Worm (Caenorhabditis elegans) whole organism, L4 larva: Measurements from ENCODE around the gene sec-61.A.

ENCODE experiments used
- D1046.2 ChIP-seq: fragments of 200-800 bp; sonication (Bioruptor generic); IDR thresholded peaks from 2 replicates; pipeline ENCODE4 v1.3.6; 2022; ENCODE audit warnings: missing genetic modification characterization, missing compliant biosample characterization
- F10B5.3 ChIP-seq: sonication (generic microtip); optimal IDR thresholded peaks from 2 replicates; lab custom pipeline; 2016; ENCODE audit warnings: mild to moderate bottlenecking, missing genetic modification characterization, missing compliant biosample characterization
- R02D3.7 ChIP-seq: fragments of 150-350 bp; sonication (generic microtip); optimal IDR thresholded peaks from 3 replicates; lab custom pipeline; 2014; ENCODE audit warnings: missing biosample characterization, missing genetic modification characterization
- ZK546.5 ChIP-seq, 2 experiments: sonication (generic microtip); optimal IDR thresholded peaks; 2 replicates each; lab custom pipeline; 2017; ENCODE audit warnings: missing biosample characterization in 2 of 2, missing genetic modification characterization in 2 of 2
- aly-2 ChIP-seq: sonication (generic microtip); optimal IDR thresholded peaks from 2 replicates; lab custom pipeline; 2018; ENCODE audit warnings: missing biosample characterization, missing genetic modification characterization
- attf-4 ChIP-seq: sonication (generic microtip); optimal IDR thresholded peaks from 3 replicates; lab custom pipeline; 2017; ENCODE audit warnings: missing biosample characterization, missing genetic modification characterization
- ceh-32 ChIP-seq: sonication (generic microtip); optimal IDR thresholded peaks from 2 replicates; lab custom pipeline; 2016; ENCODE audit warnings: mild to moderate bottlenecking, missing genetic modification characterization, missing compliant biosample characterization; ENCODE audit not compliant: poor library complexity
- ceh-44 ChIP-seq: fragments of 200-800 bp; sonication (Bioruptor generic); IDR thresholded peaks from 2 replicates; pipeline ENCODE4 v1.3.6; 2022; ENCODE audit warnings: missing genetic modification reagents, missing genetic modification characterization, missing compliant biosample characterization
- ceh-62 ChIP-seq: sonication (generic microtip); optimal IDR thresholded peaks from 2 replicates; lab custom pipeline; 2017; ENCODE audit warnings: missing biosample characterization, missing genetic modification characterization
- ces-1 ChIP-seq: fragments of 150-350 bp; sonication (generic microtip); optimal IDR thresholded peaks from 4 replicates; lab custom pipeline; 2014; ENCODE audit warnings: missing biosample characterization, missing genetic modification reagents, missing genetic modification characterization
- daf-12 ChIP-seq: fragments of 150-350 bp; optimal IDR thresholded peaks from 2 replicates; lab custom pipeline; 2014; ENCODE audit warnings: missing biosample characterization, missing genetic modification reagents, missing genetic modification characterization
- daf-19 ChIP-seq: fragments of 200-800 bp; sonication (Bioruptor generic); conservative IDR thresholded peaks from 2 replicates; pipeline ENCODE4 v1.3.6; 2022; ENCODE audit warnings: missing genetic modification characterization, missing compliant biosample characterization
- daf-8 ChIP-seq: fragments of 200-800 bp; sonication (Bioruptor generic); IDR thresholded peaks from 2 replicates; pipeline ENCODE4 v1.3.6; 2022; ENCODE audit warnings: missing genetic modification characterization, missing compliant biosample characterization
- dmd-8 ChIP-seq: fragments of 200-800 bp; sonication (Bioruptor generic); IDR thresholded peaks from 2 replicates; pipeline ENCODE4 v1.3.6; 2022; ENCODE audit warnings: missing genetic modification characterization, missing compliant biosample characterization
- dmd-9 ChIP-seq: fragments of 200-800 bp; sonication (Bioruptor generic); IDR thresholded peaks from 2 replicates; pipeline ENCODE4 v1.3.6; 2022; ENCODE audit warnings: missing genetic modification reagents, missing genetic modification characterization, missing compliant biosample characterization
- duxl-1 ChIP-seq: sonication (generic microtip); optimal IDR thresholded peaks from 2 replicates; lab custom pipeline; 2016; ENCODE audit warnings: mild to moderate bottlenecking, missing genetic modification characterization, moderate library complexity, missing compliant biosample characterization; ENCODE audit not compliant: poor library complexity
- egl-43 ChIP-seq: fragments of 200-800 bp; sonication (Bioruptor generic); IDR thresholded peaks from 2 replicates; pipeline ENCODE4 v1.3.6; 2022; ENCODE audit warnings: missing genetic modification reagents, missing genetic modification characterization, missing compliant biosample characterization
- gei-8 ChIP-seq: fragments of 200-800 bp; sonication (Bioruptor generic); optimal IDR thresholded peaks from 2 replicates; lab custom pipeline; 2018; ENCODE audit warnings: mild to moderate bottlenecking, missing genetic modification characterization, missing compliant biosample characterization
- hlh-11 ChIP-seq: fragments of 200-800 bp; sonication (Bioruptor generic); optimal IDR thresholded peaks from 2 replicates; lab custom pipeline; 2018; ENCODE audit warnings: mild to moderate bottlenecking, missing genetic modification characterization, missing compliant biosample characterization
- hlh-30 ChIP-seq: sonication (generic microtip); optimal IDR thresholded peaks from 2 replicates; lab custom pipeline; 2017; ENCODE audit warnings: antibody characterized with exemption, mild to moderate bottlenecking, missing genetic modification characterization, missing compliant biosample characterization; ENCODE audit not compliant: insufficient read depth
- lin-1 ChIP-seq: fragments of 200-800 bp; sonication (Bioruptor generic); IDR thresholded peaks from 2 replicates; pipeline ENCODE4 v1.3.6; 2022; ENCODE audit warnings: missing genetic modification reagents, missing genetic modification characterization, missing compliant biosample characterization
- lin-13 ChIP-seq: fragments of 150-350 bp; optimal IDR thresholded peaks from 2 replicates; lab custom pipeline; 2014; ENCODE audit warnings: missing biosample characterization, missing genetic modification reagents, missing genetic modification characterization
- lir-3 ChIP-seq: sonication (generic microtip); optimal IDR thresholded peaks from 2 replicates; lab custom pipeline; 2016; ENCODE audit warnings: mild to moderate bottlenecking, missing genetic modification characterization, missing compliant biosample characterization
- nhr-10 ChIP-seq: fragments of 150-350 bp; optimal IDR thresholded peaks from 2 replicates; lab custom pipeline; 2014; ENCODE audit warnings: missing biosample characterization, missing genetic modification characterization
- nhr-102 ChIP-seq: sonication (generic microtip); optimal IDR thresholded peaks from 2 replicates; lab custom pipeline; 2016; ENCODE audit warnings: mild to moderate bottlenecking, missing genetic modification characterization, moderate library complexity, missing compliant biosample characterization
- nhr-25 ChIP-seq: sonication (generic microtip); optimal IDR thresholded peaks from 2 replicates; lab custom pipeline; 2017; ENCODE audit warnings: missing genetic modification characterization, mild to moderate bottlenecking, missing compliant biosample characterization, antibody characterized with exemption, moderate library complexity, borderline replicate concordance; ENCODE audit not compliant: insufficient read depth
- nhr-41 ChIP-seq: fragments of 200-800 bp; sonication (Bioruptor generic); IDR thresholded peaks from 2 replicates; pipeline ENCODE4 v1.3.6; 2022; ENCODE audit warnings: missing genetic modification reagents, missing genetic modification characterization, missing compliant biosample characterization
- nhr-77 ChIP-seq: fragments of 150-350 bp; optimal IDR thresholded peaks from 2 replicates; lab custom pipeline; 2014; ENCODE audit warnings: missing biosample characterization, missing genetic modification characterization
- php-3 ChIP-seq: fragments of 200-800 bp; sonication (Bioruptor generic); IDR thresholded peaks from 2 replicates; pipeline ENCODE4 v1.3.6; 2022; ENCODE audit warnings: missing genetic modification reagents, missing genetic modification characterization, missing compliant biosample characterization
- saeg-2 ChIP-seq: fragments of 200-800 bp; sonication (Bioruptor generic); IDR thresholded peaks from 2 replicates; pipeline ENCODE4 v1.3.6; 2022; ENCODE audit warnings: missing genetic modification reagents, missing genetic modification characterization, missing compliant biosample characterization
- set-16 ChIP-seq: fragments of 200-800 bp; sonication (Bioruptor generic); IDR thresholded peaks from 2 replicates; pipeline ENCODE4 v1.3.6; 2022; ENCODE audit warnings: missing genetic modification reagents, missing genetic modification characterization, missing compliant biosample characterization
- tra-1 ChIP-seq: fragments of 200-800 bp; sonication (Bioruptor generic); IDR thresholded peaks from 2 replicates; pipeline ENCODE4 v1.3.6; 2022; ENCODE audit warnings: missing genetic modification reagents, missing genetic modification characterization, missing compliant biosample characterization
- vab-7 ChIP-seq: fragments of 200-800 bp; sonication (Bioruptor generic); IDR thresholded peaks from 2 replicates; pipeline ENCODE4 v1.3.6; 2022; ENCODE audit warnings: missing genetic modification reagents, missing genetic modification characterization, missing compliant biosample characterization
- zag-1 ChIP-seq: fragments of 150-350 bp; optimal IDR thresholded peaks from 2 replicates; lab custom pipeline; 2014; ENCODE audit warnings: missing biosample characterization, missing genetic modification characterization
- zip-11 ChIP-seq: fragments of 200-800 bp; sonication (Bioruptor generic); IDR thresholded peaks from 2 replicates; pipeline ENCODE4 v1.3.6; 2022; ENCODE audit warnings: missing genetic modification characterization, missing compliant biosample characterization
- zip-2 ChIP-seq: fragments of 150-350 bp; optimal IDR thresholded peaks from 2 replicates; lab custom pipeline; 2014; ENCODE audit warnings: missing biosample characterization, missing genetic modification characterization
- ztf-7 ChIP-seq: fragments of 150-350 bp; optimal IDR thresholded peaks from 2 replicates; lab custom pipeline; 2014; ENCODE audit warnings: missing biosample characterization, missing genetic modification characterization

sec-61.A gene

DNA sequence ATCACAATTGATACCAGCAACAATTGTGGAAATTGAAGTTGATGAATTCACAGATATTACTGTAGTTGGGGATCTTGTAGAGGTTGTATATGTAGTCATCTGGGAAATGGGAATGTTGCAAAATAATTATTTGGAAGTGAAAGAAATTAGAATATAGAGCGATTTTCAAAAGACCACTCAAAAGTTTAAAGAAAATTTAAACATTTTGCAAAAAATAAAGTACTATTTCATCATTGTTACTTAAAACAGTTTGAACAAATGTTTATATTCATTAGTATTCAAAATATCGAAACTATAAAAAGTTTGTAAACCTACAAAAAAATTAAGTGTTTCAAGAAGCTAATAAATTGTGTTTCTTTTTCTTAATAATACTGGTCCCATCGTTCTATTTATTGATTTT is 8.8 kb downstream of the sec-61.A start, which contains the start of gene Y57G11C.46:
Y57G11C.46 (minus strand) TSS at position 101 of the 400 bp plus-strand sequence.
- TF ChIP-seq duxl-1 (tag; lab: Kevin White, UChicago) (no peak), ces-1 (no peak), nhr-77 (tag; lab: Kevin White, UChicago) (no peak), tra-1 (GFP tag; lab: Robert Waterston, UW) (no peak), egl-43 (GFP tag; lab: Robert Waterston, UW) (no peak), ceh-62 (tag; lab: Kevin White, UChicago) (no peak), lir-3 (tag; lab: Kevin White, UChicago) (no peak), set-16 (no peak), F10B5.3 (tag; lab: Kevin White, UChicago) (no peak), attf-4 (tag; lab: Kevin White, UChicago) (no peak), php-3 (GFP tag; lab: Robert Waterston, UW) (no peak), zag-1 (tag; lab: Kevin White, UChicago) (no peak), ceh-44 (GFP tag; lab: Robert Waterston, UW) (no peak), gei-8 (GFP tag; lab: Kevin White, UChicago) (no peak), ceh-32 (tag; lab: Kevin White, UChicago) (no peak)

DNA sequence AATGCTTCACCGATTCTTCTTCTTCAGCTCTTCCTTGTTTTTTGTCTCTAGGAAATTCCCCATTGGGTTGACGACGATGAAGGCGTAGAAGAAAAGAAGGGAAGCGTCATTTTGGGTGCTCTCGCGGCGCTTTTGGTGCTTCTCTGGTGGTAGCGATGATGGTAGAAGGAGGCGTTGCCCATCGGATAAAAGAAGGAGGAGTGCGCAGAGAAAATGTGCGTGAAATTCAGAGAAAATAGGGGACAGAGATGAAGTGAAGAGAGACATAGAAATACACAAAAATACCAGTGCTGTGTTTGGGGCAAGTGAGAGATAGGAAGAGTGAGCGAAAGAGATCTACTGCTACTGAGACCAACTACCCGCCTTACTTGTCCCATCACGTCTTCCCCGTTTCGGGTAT is 18.2 kb downstream of the sec-61.A start, which contains the start of gene oig-5:
oig-5 (plus strand) TSS at position 301 of the 400 bp plus-strand sequence.
- TF ChIP-seq aly-2 (tag; lab: Kevin White, UChicago) = no peak
- TF ChIP-seq zip-2 (tag; lab: Kevin White, UChicago) = no peak
- no peak for TF ChIP-seq dmd-9

DNA sequence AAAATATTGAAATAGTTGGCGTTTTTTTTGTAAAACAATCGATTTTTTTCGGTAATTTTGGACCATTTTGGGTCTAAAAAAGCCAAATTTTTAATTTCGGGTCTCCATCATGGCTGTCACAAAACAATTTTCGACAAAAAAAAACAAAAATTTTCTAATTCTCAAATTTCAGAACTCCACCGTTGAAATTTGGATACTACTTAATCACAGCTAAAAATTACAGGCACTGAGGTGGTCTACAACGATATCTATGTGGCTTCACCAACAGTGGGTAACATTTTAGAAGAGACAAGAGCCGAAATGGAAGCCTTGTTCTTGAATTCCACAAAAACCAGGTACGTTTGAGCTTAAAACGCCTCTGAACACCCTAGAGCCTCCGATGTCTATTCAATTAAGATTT is 22.7 kb downstream of the sec-61.A start, which contains the start of gene Y57G11C.1142:
Y57G11C.1142 (plus strand) TSS at position 301 of the 400 bp plus-strand sequence.
- TF ChIP-seq nhr-25 (tag; lab: Kevin White, UChicago) (no peak), dmd-8 (GFP tag; lab: Robert Waterston, UW) (no peak), ZK546.5 (tag; optimal IDR thresholded peaks at IDR 0.05; lab: Kevin White, UChicago) (no peak), daf-19 (GFP tag; lab: Robert Waterston, UW) (no peak), nhr-10 (no peak), R02D3.7 (tag; lab: Kevin White, UChicago) (no peak), lin-13 (GFP tag; lab: Kevin White, UChicago) (no peak)

DNA sequence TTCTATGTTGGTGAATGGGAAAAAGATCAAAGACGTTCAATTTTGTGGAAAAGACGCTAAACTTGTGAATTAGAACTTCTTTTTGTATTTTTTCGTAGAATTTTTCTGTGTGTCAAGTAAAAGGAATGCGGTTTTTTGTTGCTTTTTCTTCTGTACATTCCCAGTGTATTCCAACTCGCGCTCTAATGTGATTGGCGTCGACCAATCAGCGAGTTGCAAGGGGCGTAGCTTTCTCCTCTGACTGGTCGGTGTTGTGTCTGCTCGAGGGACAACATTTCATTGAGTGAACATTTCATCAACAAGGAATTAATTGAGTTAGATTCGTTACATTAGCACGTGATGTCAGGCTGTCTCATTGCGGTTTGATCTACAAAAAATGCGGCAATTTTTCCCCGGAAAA is 24.1 kb downstream of the sec-61.A start:
- TF ChIP-seq ztf-7 (tag; lab: Kevin White, UChicago) (no peak), daf-19 (GFP tag; lab: Robert Waterston, UW) (no peak), vab-7 (no peak), gei-8 (GFP tag; lab: Kevin White, UChicago) (no peak), zip-2 (tag; lab: Kevin White, UChicago) (no peak), nhr-102 (no peak), zip-11 (no peak), D1046.2 (GFP tag; lab: Robert Waterston, UW) (no peak), saeg-2 (GFP tag; lab: Robert Waterston, UW) (no peak), daf-8 (GFP tag; lab: Robert Waterston, UW) (no peak), nhr-25 (tag; lab: Kevin White, UChicago) (no peak), hlh-11 (tag; lab: Kevin White, UChicago) (no peak), lin-1 (no peak), dmd-8 (GFP tag; lab: Robert Waterston, UW) (no peak), hlh-30 (tag; lab: Kevin White, UChicago) (no peak), daf-12 (no peak), nhr-41 (no peak)
